Fruit fly (Drosophila melanogaster) whole organism, embryonic: ENCODE data around the gene Eato.
A peak's percentile ranks its signal among the peaks of the same experiment; 100 is the strongest.

Experiments
- ATbp ChIP-seq: fragments of 200-800 bp; sonication (Bioruptor generic); optimal IDR thresholded peaks from 2 replicates; lab custom pipeline; 2017; ENCODE audit warnings: missing biosample characterization, mild to moderate bottlenecking, missing genetic modification characterization, missing genetic modification reagents
- CG10147 ChIP-seq: fragments of 200-800 bp; sonication (Bioruptor generic); optimal IDR thresholded peaks from 2 replicates; lab custom pipeline; 2019; ENCODE audit warnings: missing biosample characterization, mild to moderate bottlenecking, missing genetic modification characterization, moderate library complexity
- CG10543 ChIP-seq: fragments of 200-800 bp; sonication (Bioruptor generic); optimal IDR thresholded peaks from 3 replicates; lab custom pipeline; 2017; ENCODE audit warnings: missing biosample characterization, mild to moderate bottlenecking, missing genetic modification characterization, moderate library complexity
- CG10959 ChIP-seq: fragments of 200-800 bp; sonication (Bioruptor generic); IDR thresholded peaks from 2 replicates; pipeline ENCODE4 v1.3.6; 2022; ENCODE audit warnings: missing biosample characterization, missing genetic modification characterization
- CG13624 ChIP-seq: fragments of 200-800 bp; sonication (Bioruptor generic); optimal IDR thresholded peaks from 2 replicates; lab custom pipeline; 2016; ENCODE audit warnings: missing biosample characterization, missing genetic modification characterization
- CG13775 ChIP-seq: fragments of 200-800 bp; sonication (Bioruptor generic); optimal IDR thresholded peaks from 3 replicates; lab custom pipeline; 2017; ENCODE audit warnings: missing biosample characterization, mild to moderate bottlenecking, missing genetic modification characterization
- CG14710 ChIP-seq: fragments of 200-800 bp; sonication (Bioruptor generic); optimal IDR thresholded peaks from 3 replicates; lab custom pipeline; 2019; ENCODE audit warnings: missing biosample characterization, mild to moderate bottlenecking, missing genetic modification characterization, moderate library complexity
- CG16863 ChIP-seq: fragments of 200-800 bp; sonication (Bioruptor generic); optimal IDR thresholded peaks from 3 replicates; lab custom pipeline; 2016; ENCODE audit warnings: missing biosample characterization, missing genetic modification characterization
- CG17359 ChIP-seq: fragments of 200-800 bp; sonication (Bioruptor generic); optimal IDR thresholded peaks from 3 replicates; lab custom pipeline; 2018; ENCODE audit warnings: missing biosample characterization, mild to moderate bottlenecking, missing genetic modification characterization, moderate library complexity
- CG2199 ChIP-seq: fragments of 200-800 bp; sonication (Bioruptor generic); IDR thresholded peaks from 3 replicates; pipeline ENCODE4 v1.3.6; 2022; ENCODE audit warnings: missing biosample characterization, missing genetic modification characterization
- CG30431 ChIP-seq: fragments of 200-800 bp; sonication (Bioruptor generic); optimal IDR thresholded peaks from 2 replicates; lab custom pipeline; 2017; ENCODE audit warnings: missing biosample characterization, missing genetic modification characterization
- CG31365 ChIP-seq: fragments of 200-800 bp; sonication (Bioruptor generic); optimal IDR thresholded peaks from 2 replicates; lab custom pipeline; 2018; ENCODE audit warnings: missing biosample characterization, mild to moderate bottlenecking, missing genetic modification characterization
- CG32772 ChIP-seq: fragments of 200-800 bp; sonication (Bioruptor generic); IDR thresholded peaks from 2 replicates; pipeline ENCODE4 v1.3.6; 2022; ENCODE audit warnings: missing biosample characterization, missing genetic modification characterization
- CG3407 ChIP-seq: fragments of 200-800 bp; sonication (Bioruptor generic); optimal IDR thresholded peaks from 2 replicates; lab custom pipeline; 2018; ENCODE audit warnings: missing biosample characterization, mild to moderate bottlenecking, missing genetic modification characterization
- CG4282 ChIP-seq: fragments of 200-800 bp; sonication (Bioruptor generic); optimal IDR thresholded peaks from 2 replicates; lab custom pipeline; 2016; ENCODE audit warnings: missing biosample characterization, missing genetic modification characterization
- CG4424 ChIP-seq: fragments of 200-800 bp; sonication (Bioruptor generic); optimal IDR thresholded peaks from 3 replicates; lab custom pipeline; 2016; ENCODE audit warnings: missing biosample characterization, missing genetic modification characterization
- CG4854 ChIP-seq: fragments of 200-800 bp; sonication (Bioruptor generic); optimal IDR thresholded peaks from 2 replicates; lab custom pipeline; 2016; ENCODE audit warnings: missing biosample characterization, missing genetic modification characterization, inconsistent platforms
- CG5245 ChIP-seq: fragments of 200-800 bp; sonication (Bioruptor generic); optimal IDR thresholded peaks from 3 replicates; lab custom pipeline; 2016; ENCODE audit warnings: missing biosample characterization, missing genetic modification characterization
- CG8281 ChIP-seq: fragments of 200-800 bp; sonication (Bioruptor generic); optimal IDR thresholded peaks from 2 replicates; lab custom pipeline; 2018; ENCODE audit warnings: missing biosample characterization, mild to moderate bottlenecking, missing genetic modification characterization, moderate library complexity
- CG9215 ChIP-seq: fragments of 200-800 bp; sonication (Bioruptor generic); IDR thresholded peaks from 2 replicates; pipeline ENCODE4 v1.3.6; 2022; ENCODE audit warnings: missing biosample characterization, missing genetic modification characterization
- Drgx ChIP-seq: fragments of 200-800 bp; sonication (Bioruptor generic); IDR thresholded peaks from 2 replicates; pipeline ENCODE4 v1.3.6; 2022; ENCODE audit warnings: missing biosample characterization, missing genetic modification characterization
- HmgD ChIP-seq: fragments of 200-800 bp; sonication (Bioruptor generic); optimal IDR thresholded peaks from 3 replicates; lab custom pipeline; 2016; ENCODE audit warnings: missing biosample characterization, missing genetic modification characterization
- Kr ChIP-seq: fragments of 200-800 bp; sonication (Bioruptor generic); optimal IDR thresholded peaks from 2 replicates; lab custom pipeline; 2017; ENCODE audit warnings: missing biosample characterization, mild to moderate bottlenecking, missing genetic modification characterization
- MBD-R2 ChIP-seq: fragments of 200-800 bp; sonication (Bioruptor generic); IDR thresholded peaks from 2 replicates; pipeline ENCODE4 v1.3.6; 2022; ENCODE audit warnings: missing biosample characterization, missing genetic modification characterization
- MTF-1 ChIP-seq: fragments of 200-800 bp; sonication (Bioruptor generic); optimal IDR thresholded peaks from 2 replicates; lab custom pipeline; 2018; ENCODE audit warnings: missing biosample characterization, mild to moderate bottlenecking, missing genetic modification characterization, borderline replicate concordance
- Nf-YB ChIP-seq: fragments of 200-800 bp; sonication (Bioruptor generic); optimal IDR thresholded peaks from 3 replicates; lab custom pipeline; 2019; ENCODE audit warnings: missing biosample characterization, mild to moderate bottlenecking, missing genetic modification characterization, moderate library complexity
- Ssrp ChIP-seq: fragments of 200-800 bp; sonication (Bioruptor generic); optimal IDR thresholded peaks from 2 replicates; lab custom pipeline; 2018; ENCODE audit warnings: missing biosample characterization, mild to moderate bottlenecking, missing genetic modification characterization, moderate library complexity
- ac ChIP-seq: fragments of 200-800 bp; sonication (Bioruptor generic); optimal IDR thresholded peaks from 3 replicates; lab custom pipeline; 2017; ENCODE audit warnings: missing biosample characterization, mild to moderate bottlenecking, missing genetic modification characterization
- br ChIP-seq: fragments of >200 bp; optimal IDR thresholded peaks from 2 replicates; lab custom pipeline; 2017
- btn ChIP-seq: fragments of 200-800 bp; sonication (Bioruptor generic); optimal IDR thresholded peaks from 2 replicates; lab custom pipeline; 2016; ENCODE audit warnings: missing biosample characterization, missing genetic modification characterization
- cas ChIP-seq: fragments of 200-800 bp; sonication (Bioruptor generic); IDR thresholded peaks from 2 replicates; pipeline ENCODE4 v1.3.6; 2022; ENCODE audit warnings: missing biosample characterization, missing genetic modification characterization
- chm ChIP-seq: fragments of 200-800 bp; sonication (Bioruptor generic); IDR thresholded peaks from 2 replicates; pipeline ENCODE4 v1.3.6; 2022; ENCODE audit warnings: missing biosample characterization, missing genetic modification characterization
- cwo ChIP-seq: fragments of 200-800 bp; sonication (Bioruptor generic); optimal IDR thresholded peaks from 3 replicates; lab custom pipeline; 2017; ENCODE audit warnings: missing biosample characterization, missing genetic modification characterization, mild to moderate bottlenecking, moderate library complexity, missing genetic modification reagents
- dan ChIP-seq: fragments of 200-800 bp; sonication (Bioruptor generic); IDR thresholded peaks from 2 replicates; pipeline ENCODE4 v1.3.6; 2022; ENCODE audit warnings: missing biosample characterization, missing genetic modification characterization
- esg ChIP-seq: fragments of 200-800 bp; sonication (Bioruptor generic); conservative IDR thresholded peaks from 2 replicates; pipeline ENCODE4 v1.3.6; 2022; ENCODE audit warnings: missing biosample characterization, missing genetic modification characterization
- fd64A ChIP-seq: fragments of 200-800 bp; sonication (Bioruptor generic); optimal IDR thresholded peaks from 3 replicates; lab custom pipeline; 2018; ENCODE audit warnings: missing biosample characterization, mild to moderate bottlenecking, missing genetic modification characterization
- ham ChIP-seq: fragments of 200-800 bp; sonication (Bioruptor generic); IDR thresholded peaks from 2 replicates; pipeline ENCODE4 v1.3.6; 2022; ENCODE audit warnings: missing biosample characterization, missing genetic modification characterization
- onecut ChIP-seq: fragments of 200-800 bp; sonication (Bioruptor generic); IDR thresholded peaks from 2 replicates; pipeline ENCODE4 v1.3.6; 2022; ENCODE audit warnings: missing biosample characterization, missing genetic modification characterization
- pita ChIP-seq: fragments of 200-800 bp; sonication (Bioruptor generic); optimal IDR thresholded peaks from 2 replicates; lab custom pipeline; 2017; ENCODE audit warnings: missing biosample characterization, mild to moderate bottlenecking, missing genetic modification characterization
- pum ChIP-seq: fragments of 200-800 bp; sonication (Bioruptor generic); optimal IDR thresholded peaks from 2 replicates; lab custom pipeline; 2016; ENCODE audit warnings: missing biosample characterization, missing genetic modification characterization
- run ChIP-seq: fragments of 200-800 bp; sonication (Bioruptor generic); optimal IDR thresholded peaks from 3 replicates; lab custom pipeline; 2018; ENCODE audit warnings: missing biosample characterization, mild to moderate bottlenecking, missing genetic modification characterization
- seq ChIP-seq: fragments of 200-800 bp; sonication (Bioruptor generic); IDR thresholded peaks from 2 replicates; pipeline ENCODE4 v1.3.6; 2022; ENCODE audit warnings: missing biosample characterization, missing genetic modification characterization
- sim ChIP-seq: fragments of 200-800 bp; sonication (Bioruptor generic); IDR thresholded peaks from 2 replicates; pipeline ENCODE4 v1.3.6; 2022; ENCODE audit warnings: missing biosample characterization, missing genetic modification characterization
- so ChIP-seq: fragments of 200-800 bp; sonication (Bioruptor generic); IDR thresholded peaks from 3 replicates; pipeline ENCODE4 v1.3.6; 2022; ENCODE audit warnings: missing biosample characterization, missing genetic modification characterization
- stc ChIP-seq: fragments of 200-800 bp; sonication (Bioruptor generic); IDR thresholded peaks from 2 replicates; pipeline ENCODE4 v1.3.6; 2022; ENCODE audit warnings: missing biosample characterization, missing genetic modification characterization
- sug ChIP-seq: fragments of 200-800 bp; optimal IDR thresholded peaks from 2 replicates; lab custom pipeline; 2019; ENCODE audit warnings: missing biosample characterization, mild to moderate bottlenecking, missing genetic modification characterization, moderate library complexity
- unpg ChIP-seq: fragments of 200-800 bp; sonication (Bioruptor generic); optimal IDR thresholded peaks from 3 replicates; lab custom pipeline; 2018; ENCODE audit warnings: missing biosample characterization, mild to moderate bottlenecking, missing genetic modification characterization, moderate library complexity
- z ChIP-seq: fragments of 200-800 bp; sonication (Bioruptor generic); IDR thresholded peaks from 3 replicates; pipeline ENCODE4 v1.3.6; 2022; ENCODE audit warnings: missing biosample characterization, missing genetic modification characterization
- zfh2 ChIP-seq: fragments of 200-800 bp; sonication (Bioruptor generic); optimal IDR thresholded peaks from 2 replicates; lab custom pipeline; 2016; ENCODE audit warnings: missing biosample characterization, missing genetic modification characterization

The Eato gene

DNA sequence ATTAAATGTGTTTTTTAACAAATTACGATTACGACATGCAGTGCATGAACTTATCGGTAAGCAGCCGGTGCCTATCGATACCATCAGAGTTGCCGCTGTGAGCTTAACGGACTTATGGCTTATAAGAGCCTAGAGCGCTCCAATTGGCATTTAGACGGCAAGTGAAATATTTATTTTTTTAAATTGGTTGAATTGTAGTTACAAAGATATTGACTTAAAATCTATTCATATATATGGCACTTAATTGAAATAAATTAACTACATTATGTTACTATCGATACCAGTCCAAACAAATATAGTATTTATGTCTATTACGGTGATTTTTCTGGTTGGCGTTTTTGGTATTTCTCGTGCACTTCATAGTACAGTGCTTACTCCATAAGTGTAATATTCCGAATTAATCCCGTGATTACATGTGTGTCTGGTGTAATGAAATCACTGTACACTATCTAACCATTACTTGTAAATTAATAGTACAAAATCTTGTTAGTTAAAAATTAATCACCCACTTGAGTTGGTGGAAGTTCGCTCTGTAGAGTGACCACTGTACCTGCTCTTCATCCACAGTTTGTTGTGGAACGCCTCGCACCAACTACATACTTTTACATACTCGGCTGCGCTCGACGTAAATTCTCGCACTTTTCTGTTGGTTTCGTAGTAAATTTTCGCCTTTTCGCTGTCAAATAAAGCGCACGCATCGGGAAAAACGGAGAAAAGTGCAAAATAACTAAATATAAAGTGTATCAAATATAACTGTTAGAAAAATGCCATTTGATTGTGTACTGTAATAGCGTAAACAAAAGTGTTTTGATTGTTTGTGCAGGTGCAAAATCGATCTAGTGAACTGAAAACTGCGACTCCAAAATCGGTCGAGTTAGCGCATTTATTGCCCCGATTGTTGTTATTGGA, 51.4 kb downstream of the Eato start, which contains the start of the genes mRpS23 and CenG1A (continued):
- TF ChIP-seq CG4424 (GFP tag; lab: Kevin White, UChicago) (peak; percentile 100), fd64A (GFP tag; lab: Kevin White, UChicago) (peak; percentile 100), btn (GFP tag; lab: Kevin White, UChicago) (peak; percentile 99), HmgD (GFP tag; lab: Kevin White, UChicago) (peak; percentile 99), seq (GFP tag; lab: Robert Waterston, UW) (peak; percentile 100), Kr (GFP tag; lab: Kevin White, UChicago) (peak; percentile 94), chm (peak; percentile 100), ac (GFP tag; lab: Kevin White, UChicago) (peak; percentile 99), CG10147 (peak; percentile 99), pum (GFP tag; lab: Kevin White, UChicago) (peak; percentile 100), MBD-R2 (GFP tag; lab: Robert Waterston, UW) (peak; percentile 100), CG16863 (GFP tag; lab: Kevin White, UChicago) (peak; percentile 100), CG32772 (GFP tag; lab: Robert Waterston, UW) (peak; percentile 100), CG2199 (GFP tag; lab: Robert Waterston, UW) (peak; percentile 100), CG4282 (GFP tag; lab: Kevin White, UChicago) (peak; percentile 99), CG8281 (tag; lab: Kevin White, UChicago) (peak; percentile 96), MTF-1 (peak; percentile 99), dan (GFP tag; lab: Robert Waterston, UW) (peak; percentile 99), br (no peak), CG13624 (GFP tag; lab: Kevin White, UChicago) (peak; percentile 100), CG13775 (GFP tag; lab: Kevin White, UChicago) (peak; percentile 99), so (GFP tag; lab: Robert Waterston, UW) (peak; percentile 100), z (GFP tag; lab: Robert Waterston, UW) (peak; percentile 88), cas (GFP tag; lab: Robert Waterston, UW) (peak; percentile 100), CG9215 (GFP tag; lab: Robert Waterston, UW) (peak; percentile 99), ham (GFP tag; lab: Robert Waterston, UW) (peak; percentile 100), CG10543 (GFP tag; lab: Kevin White, UChicago) (peak; percentile 99), run (peak; percentile 100), sim (peak; percentile 100), ATbp (GFP tag; lab: Kevin White, UChicago) (peak; percentile 100), sug (tag; lab: Kevin White, UChicago) (peak; percentile 99), pita (GFP tag; lab: Kevin White, UChicago) (no peak), zfh2 (GFP tag; lab: Kevin White, UChicago) (peak; percentile 100), CG14710 (tag; lab: Kevin White, UChicago) (peak; percentile 98), CG17359 (tag; lab: Kevin White, UChicago) (peak; percentile 100), CG5245 (GFP tag; lab: Kevin White, UChicago) (peak; percentile 100), Nf-YB (GFP tag; lab: Kevin White, UChicago) (peak; percentile 92), Drgx (GFP tag; lab: Robert Waterston, UW) (peak; percentile 100), CG3407 (GFP tag; lab: Kevin White, UChicago) (peak; percentile 99), esg (GFP tag; lab: Robert Waterston, UW) (peak; percentile 100), Ssrp (tag; lab: Kevin White, UChicago) (peak; percentile 100), cwo (GFP tag; lab: Kevin White, UChicago) (peak; percentile 99), CG4854 (GFP tag; lab: Kevin White, UChicago) (peak; percentile 100), onecut (peak; percentile 99), unpg (peak; percentile 100), CG10959 (peak; percentile 100), CG31365 (tag; lab: Kevin White, UChicago) (peak; percentile 97), CG30431 (GFP tag; lab: Kevin White, UChicago) (peak; percentile 99), stc (GFP tag; lab: Robert Waterston, UW) (peak; percentile 100)
